Fruit fly (Drosophila melanogaster): ENCODE results near the gene Sol1.

Sol1 gene

dm6 chr3R:12402935-12403334 is 16.9 kb downstream of the Sol1 start (continued):
- peak; percentile 97 for TF ChIP-seq sob (GFP tag; IDR thresholded peaks at IDR 0.05)
- TF ChIP-seq CG9932 (GFP tag; IDR thresholded peaks at IDR 0.05) = no peak; the same call in 1 of the 2 replicates
- TF ChIP-seq CHES-1-like (GFP tag; optimal IDR thresholded peaks at IDR 0.05) = peak; percentile 90
- TF ChIP-seq fru (optimal IDR thresholded peaks at IDR 0.05) = no peak
- peak; percentile 96 for TF ChIP-seq CG7987 (GFP tag; optimal IDR thresholded peaks at IDR 0.05)
- peak; percentile 94 for TF ChIP-seq CG5245 (GFP tag; optimal IDR thresholded peaks at IDR 0.05)
- TF ChIP-seq maf-S (GFP tag; optimal IDR thresholded peaks at IDR 0.05) = peak; percentile 94
- peak; percentile 92 for TF ChIP-seq wor (GFP tag; IDR thresholded peaks at IDR 0.05)
- peak; percentile 96 for TF ChIP-seq lilli (GFP tag; optimal IDR thresholded peaks at IDR 0.05)
- TF ChIP-seq da (GFP tag; optimal IDR thresholded peaks at IDR 0.05) = peak; percentile 85
- TF ChIP-seq Dp (GFP tag; optimal IDR thresholded peaks at IDR 0.05) = peak; percentile 47
- TF ChIP-seq zf30C (GFP tag; optimal IDR thresholded peaks at IDR 0.05) = peak; percentile 39
- TF ChIP-seq psq (GFP tag; optimal IDR thresholded peaks at IDR 0.05) = peak; percentile 87
- TF ChIP-seq CG14965 (GFP tag; optimal IDR thresholded peaks at IDR 0.05; ENCODE audit: borderline replicate concordance) = peak; percentile 89
- peak; percentile 94 for TF ChIP-seq TFAM (GFP tag; optimal IDR thresholded peaks at IDR 0.05)
- peak; percentile 98 for TF ChIP-seq Awh (GFP tag; IDR thresholded peaks at IDR 0.05)
- TF ChIP-seq Dip3 (GFP tag; optimal IDR thresholded peaks at IDR 0.05) = peak; percentile 91
- peak; percentile 92 for TF ChIP-seq Hand (GFP tag; optimal IDR thresholded peaks at IDR 0.05)
- peak; percentile 92 for TF ChIP-seq Atf3 (GFP tag; optimal IDR thresholded peaks at IDR 0.05)
- peak; percentile 94 for TF ChIP-seq Ptx1 (GFP tag; IDR thresholded peaks at IDR 0.05)
- TF ChIP-seq stc (GFP tag; IDR thresholded peaks at IDR 0.05) = peak; percentile 97
- peak; percentile 86 for TF ChIP-seq CG4730 (GFP tag; IDR thresholded peaks at IDR 0.05)
- TF ChIP-seq Elba2 (GFP tag; optimal IDR thresholded peaks at IDR 0.05) = peak; percentile 81
- TF ChIP-seq bigmax (GFP tag; optimal IDR thresholded peaks at IDR 0.05) = peak; percentile 74
- TF ChIP-seq CG10366 (GFP tag; IDR thresholded peaks at IDR 0.05) = peak; percentile 95
- peak; percentile 98 for TF ChIP-seq Sox102F (GFP tag; optimal IDR thresholded peaks at IDR 0.05)
- TF ChIP-seq mirr (GFP tag; optimal IDR thresholded peaks at IDR 0.05) = peak; percentile 99
- TF ChIP-seq CG6254 (GFP tag; optimal IDR thresholded peaks at IDR 0.05) = peak; percentile 98
- TF ChIP-seq CG16813 (GFP tag; IDR thresholded peaks at IDR 0.05; ENCODE audit: partially characterized antibody) = 0 out of 3 replicates have a peak, but pooled peaks have one; percentile 32
- peak; percentile 98 for TF ChIP-seq CG14710 (tag; optimal IDR thresholded peaks at IDR 0.05)
- TF ChIP-seq Stat92E (GFP tag; optimal IDR thresholded peaks at IDR 0.05) = peak in 1 of 3 experiments; percentile 95
- TF ChIP-seq sug (tag; optimal IDR thresholded peaks at IDR 0.05) = peak; percentile 97
- TF ChIP-seq Sox100B (GFP tag; optimal IDR thresholded peaks at IDR 0.05) = peak; percentile 98
- TF ChIP-seq trh (GFP tag; optimal IDR thresholded peaks at IDR 0.05) = peak; percentile 91
- peak; percentile 85 for TF ChIP-seq ash1 (GFP tag; optimal IDR thresholded peaks at IDR 0.05)
- TF ChIP-seq lov (optimal IDR thresholded peaks at IDR 0.05) = no peak
- peak; percentile 98 for TF ChIP-seq lov (GFP tag; IDR thresholded peaks at IDR 0.05)
- TF ChIP-seq az2 (GFP tag; optimal IDR thresholded peaks at IDR 0.05) = peak; percentile 97
- TF ChIP-seq CG4328 (GFP tag; optimal IDR thresholded peaks at IDR 0.05) = peak; percentile 97
- peak; percentile 100 for TF ChIP-seq CG10267 (tag; optimal IDR thresholded peaks at IDR 0.05)
- TF ChIP-seq yki (optimal IDR thresholded peaks at IDR 0.05) = no peak
- TF ChIP-seq ara (GFP tag; IDR thresholded peaks at IDR 0.05) = peak; percentile 99
- TF ChIP-seq CG43689 (GFP tag; IDR thresholded peaks at IDR 0.05) = peak; percentile 88
- peak; percentile 75 for TF ChIP-seq shn (GFP tag; optimal IDR thresholded peaks at IDR 0.05)
- TF ChIP-seq HLHmδ (GFP tag; optimal IDR thresholded peaks at IDR 0.05) = no peak
- TF ChIP-seq CG31441 (GFP tag; IDR thresholded peaks at IDR 0.05) = peak; percentile 99
- TF ChIP-seq caup (GFP tag; optimal IDR thresholded peaks at IDR 0.05; ENCODE audit: severe bottlenecking) = peak; percentile 97
- peak; percentile 98 for TF ChIP-seq CG15601 (tag; optimal IDR thresholded peaks at IDR 0.05)
- TF ChIP-seq pho (GFP tag; optimal IDR thresholded peaks at IDR 0.05) = peak; percentile 91
- peak; percentile 97 for TF ChIP-seq CG1792 (GFP tag; optimal IDR thresholded peaks at IDR 0.05)
- TF ChIP-seq ERR (GFP tag; optimal IDR thresholded peaks at IDR 0.05) = peak; percentile 92
- TF ChIP-seq HHEX (GFP tag; optimal IDR thresholded peaks at IDR 0.05) = peak; percentile 98

Data from whole organism, embryonic.